Fruit fly (Drosophila melanogaster) whole organism, embryonic: Measurements from ENCODE around the gene CG31778.

ENCODE experiments used
- Adf1 ChIP-seq: fragments of 200-800 bp; sonication (Bioruptor generic); IDR thresholded peaks from 2 replicates; pipeline ENCODE4 v1.3.6; 2022; ENCODE audit warnings: missing biosample characterization, missing genetic modification characterization
- CG10366 ChIP-seq: fragments of 200-800 bp; sonication (Bioruptor generic); IDR thresholded peaks from 2 replicates; pipeline ENCODE4 v1.3.6; 2022; ENCODE audit warnings: missing biosample characterization, missing genetic modification characterization
- CG12071 ChIP-seq: fragments of 200-800 bp; sonication (Bioruptor generic); optimal IDR thresholded peaks from 3 replicates; lab custom pipeline; 2018; ENCODE audit warnings: missing biosample characterization, mild to moderate bottlenecking, missing genetic modification characterization
- CG1233 ChIP-seq: fragments of 200-800 bp; sonication (Bioruptor generic); optimal IDR thresholded peaks from 4 replicates; lab custom pipeline; 2018; ENCODE audit warnings: missing biosample characterization, mild to moderate bottlenecking, missing genetic modification characterization
- CG12391 ChIP-seq: fragments of 200-800 bp; sonication (Bioruptor generic); optimal IDR thresholded peaks from 3 replicates; lab custom pipeline; 2018; ENCODE audit warnings: missing biosample characterization, mild to moderate bottlenecking, missing genetic modification characterization, moderate library complexity
- CG12942 ChIP-seq: fragments of 200-800 bp; sonication (Bioruptor generic); optimal IDR thresholded peaks from 3 replicates; lab custom pipeline; 2016; ENCODE audit warnings: missing biosample characterization, missing genetic modification characterization
- CG14441 ChIP-seq: fragments of 200-800 bp; sonication (Bioruptor generic); IDR thresholded peaks from 2 replicates; pipeline ENCODE4 v1.3.6; 2022; ENCODE audit warnings: missing biosample characterization, missing genetic modification characterization
- CG15269 ChIP-seq: fragments of 200-800 bp; sonication (Bioruptor generic); optimal IDR thresholded peaks from 2 replicates; lab custom pipeline; 2018; ENCODE audit warnings: missing biosample characterization, mild to moderate bottlenecking, missing genetic modification characterization, moderate library complexity
- CG15696 ChIP-seq: fragments of 200-800 bp; sonication (Bioruptor generic); optimal IDR thresholded peaks from 2 replicates; lab custom pipeline; 2019; ENCODE audit warnings: missing biosample characterization, mild to moderate bottlenecking, missing genetic modification characterization, moderate library complexity
- CG32772 ChIP-seq: fragments of 200-800 bp; sonication (Bioruptor generic); IDR thresholded peaks from 2 replicates; pipeline ENCODE4 v1.3.6; 2022; ENCODE audit warnings: missing biosample characterization, missing genetic modification characterization
- CG3281 ChIP-seq: fragments of 200-800 bp; sonication (Bioruptor generic); optimal IDR thresholded peaks from 3 replicates; lab custom pipeline; 2017; ENCODE audit warnings: missing biosample characterization, mild to moderate bottlenecking, missing genetic modification characterization
- CG4360 ChIP-seq: fragments of 200-800 bp; sonication (Bioruptor generic); IDR thresholded peaks from 2 replicates; pipeline ENCODE4 v1.3.6; 2022; ENCODE audit warnings: missing biosample characterization, missing genetic modification characterization
- CG4730 ChIP-seq: fragments of 200-800 bp; sonication (Bioruptor generic); IDR thresholded peaks from 2 replicates; pipeline ENCODE4 v1.3.6; 2022; ENCODE audit warnings: missing biosample characterization, missing genetic modification characterization
- CG6689 ChIP-seq: fragments of 200-800 bp; sonication (Bioruptor generic); IDR thresholded peaks from 2 replicates; pipeline ENCODE4 v1.3.6; 2022; ENCODE audit warnings: missing biosample characterization, missing genetic modification characterization
- CG6765 ChIP-seq: fragments of 200-800 bp; sonication (Bioruptor generic); optimal IDR thresholded peaks from 3 replicates; lab custom pipeline; 2017; ENCODE audit warnings: missing biosample characterization, mild to moderate bottlenecking, missing genetic modification characterization
- CG6854 ChIP-seq: fragments of 200-800 bp; sonication (Bioruptor generic); optimal IDR thresholded peaks from 3 replicates; lab custom pipeline; 2017; ENCODE audit warnings: missing biosample characterization, mild to moderate bottlenecking, missing genetic modification characterization
- CG7271 ChIP-seq: fragments of 200-800 bp; sonication (Bioruptor generic); optimal IDR thresholded peaks from 2 replicates; lab custom pipeline; 2018; ENCODE audit warnings: missing biosample characterization, mild to moderate bottlenecking, missing genetic modification characterization, moderate library complexity
- CG7372 ChIP-seq: fragments of 200-800 bp; sonication (Bioruptor generic); IDR thresholded peaks from 2 replicates; pipeline ENCODE4 v1.3.6; 2022; ENCODE audit warnings: missing biosample characterization, missing genetic modification characterization
- CG7556 ChIP-seq: fragments of 200-800 bp; sonication (Bioruptor generic); optimal IDR thresholded peaks from 2 replicates; lab custom pipeline; 2017; ENCODE audit warnings: missing biosample characterization, mild to moderate bottlenecking, missing genetic modification characterization
- CG7928 ChIP-seq: fragments of 200-800 bp; sonication (Bioruptor generic); optimal IDR thresholded peaks from 2 replicates; lab custom pipeline; 2017; ENCODE audit warnings: missing biosample characterization, mild to moderate bottlenecking, missing genetic modification characterization
- CG8359 ChIP-seq: fragments of 200-800 bp; sonication (Bioruptor generic); optimal IDR thresholded peaks from 2 replicates; lab custom pipeline; 2017; ENCODE audit warnings: missing biosample characterization, mild to moderate bottlenecking, missing genetic modification characterization, borderline replicate concordance
- CG8388 ChIP-seq: fragments of 200-800 bp; sonication (Bioruptor generic); optimal IDR thresholded peaks from 2 replicates; lab custom pipeline; 2019; ENCODE audit warnings: missing biosample characterization, mild to moderate bottlenecking, missing genetic modification characterization, moderate library complexity
- CG8765 ChIP-seq: fragments of 200-800 bp; sonication (Bioruptor generic); IDR thresholded peaks from 2 replicates; pipeline ENCODE4 v1.3.6; 2022; ENCODE audit warnings: missing biosample characterization, missing genetic modification characterization
- CG9876 ChIP-seq: fragments of 200-800 bp; sonication (Bioruptor generic); optimal IDR thresholded peaks from 2 replicates; lab custom pipeline; 2016; ENCODE audit warnings: missing biosample characterization, missing genetic modification characterization
- Dll ChIP-seq: fragments of 200-800 bp; sonication (Bioruptor generic); IDR thresholded peaks from 4 replicates; pipeline ENCODE4 v1.3.6; 2022; ENCODE audit warnings: missing biosample characterization, missing genetic modification characterization; ENCODE audit not compliant: partially characterized antibody
- HLH54F ChIP-seq: fragments of 200-800 bp; sonication (Bioruptor generic); optimal IDR thresholded peaks from 3 replicates; lab custom pipeline; 2016; ENCODE audit warnings: missing biosample characterization, missing genetic modification characterization
- Hmr ChIP-seq: fragments of 200-800 bp; sonication (Bioruptor generic); optimal IDR thresholded peaks from 3 replicates; lab custom pipeline; 2017; ENCODE audit warnings: mild to moderate bottlenecking, missing biosample characterization, missing genetic modification reagents, missing genetic modification characterization
- Jarid2 ChIP-seq: fragments of 200-800 bp; sonication (Bioruptor generic); optimal IDR thresholded peaks from 3 replicates; lab custom pipeline; 2017; ENCODE audit warnings: mild to moderate bottlenecking, missing biosample characterization, missing genetic modification reagents, missing genetic modification characterization
- PHDP ChIP-seq: fragments of 200-800 bp; sonication (Bioruptor generic); optimal IDR thresholded peaks from 3 replicates; lab custom pipeline; 2018; ENCODE audit warnings: missing biosample characterization, mild to moderate bottlenecking, missing genetic modification characterization, moderate library complexity
- Poxn ChIP-seq: fragments of 200-800 bp; sonication (Bioruptor generic); IDR thresholded peaks from 2 replicates; pipeline ENCODE4 v1.3.6; 2022; ENCODE audit warnings: missing biosample characterization, missing genetic modification characterization
- Sin3A ChIP-seq: fragments of >200 bp; optimal IDR thresholded peaks from 2 replicates; lab custom pipeline; 2018
- Vsx1 ChIP-seq: fragments of 200-800 bp; sonication (Bioruptor generic); optimal IDR thresholded peaks from 2 replicates; lab custom pipeline; 2017; ENCODE audit warnings: missing biosample characterization, mild to moderate bottlenecking, missing genetic modification characterization, missing genetic modification reagents
- aop ChIP-seq: fragments of 200-800 bp; sonication (Bioruptor generic); IDR thresholded peaks from 2 replicates; pipeline ENCODE4 v1.3.6; 2022; ENCODE audit warnings: missing biosample characterization, missing genetic modification characterization
- ato ChIP-seq: fragments of 200-800 bp; sonication (Bioruptor generic); IDR thresholded peaks from 2 replicates; pipeline ENCODE4 v1.3.6; 2022; ENCODE audit warnings: missing biosample characterization, missing genetic modification characterization; ENCODE audit not compliant: partially characterized antibody
- bbx ChIP-seq: fragments of 200-800 bp; sonication (Bioruptor generic); IDR thresholded peaks from 2 replicates; pipeline ENCODE4 v1.3.6; 2022; ENCODE audit warnings: missing biosample characterization, missing genetic modification characterization; ENCODE audit not compliant: partially characterized antibody
- cwo ChIP-seq: fragments of 200-800 bp; sonication (Bioruptor generic); optimal IDR thresholded peaks from 3 replicates; lab custom pipeline; 2017; ENCODE audit warnings: missing biosample characterization, missing genetic modification characterization, mild to moderate bottlenecking, moderate library complexity, missing genetic modification reagents
- fd64A ChIP-seq: fragments of 200-800 bp; sonication (Bioruptor generic); optimal IDR thresholded peaks from 3 replicates; lab custom pipeline; 2018; ENCODE audit warnings: missing biosample characterization, mild to moderate bottlenecking, missing genetic modification characterization
- fru ChIP-seq: fragments of >200 bp; optimal IDR thresholded peaks from 2 replicates; lab custom pipeline; 2017
- fu2 ChIP-seq: fragments of 200-800 bp; sonication (Bioruptor generic); optimal IDR thresholded peaks from 2 replicates; lab custom pipeline; 2016; ENCODE audit warnings: missing biosample characterization, missing genetic modification characterization
- gsb-n ChIP-seq: fragments of 200-800 bp; sonication (Bioruptor generic); optimal IDR thresholded peaks from 3 replicates; lab custom pipeline; 2018; ENCODE audit warnings: missing biosample characterization, mild to moderate bottlenecking, missing genetic modification characterization
- hbn ChIP-seq: fragments of 200-800 bp; sonication (Bioruptor generic); IDR thresholded peaks from 2 replicates; pipeline ENCODE4 v1.3.6; 2022; ENCODE audit warnings: missing biosample characterization, missing genetic modification characterization; ENCODE audit not compliant: partially characterized antibody
- her ChIP-seq: fragments of 200-800 bp; sonication (Bioruptor generic); optimal IDR thresholded peaks from 2 replicates; lab custom pipeline; 2016; ENCODE audit warnings: missing biosample characterization, missing genetic modification characterization
- kay ChIP-seq: fragments of 200-800 bp; sonication (Bioruptor generic); optimal IDR thresholded peaks from 2 replicates; lab custom pipeline; 2016; ENCODE audit warnings: missing biosample characterization, missing genetic modification characterization
- kni ChIP-seq: fragments of 200-800 bp; sonication (Bioruptor generic); optimal IDR thresholded peaks from 3 replicates; lab custom pipeline; 2017; ENCODE audit warnings: mild to moderate bottlenecking, missing biosample characterization, missing genetic modification reagents, missing genetic modification characterization
- pnt ChIP-seq: fragments of 200-800 bp; sonication (Bioruptor generic); optimal IDR thresholded peaks from 3 replicates; lab custom pipeline; 2016; ENCODE audit warnings: missing biosample characterization, missing genetic modification characterization
- pum ChIP-seq: fragments of 200-800 bp; sonication (Bioruptor generic); optimal IDR thresholded peaks from 2 replicates; lab custom pipeline; 2016; ENCODE audit warnings: missing biosample characterization, missing genetic modification characterization
- sima ChIP-seq: fragments of 200-800 bp; sonication (Bioruptor generic); optimal IDR thresholded peaks from 2 replicates; lab custom pipeline; 2016; ENCODE audit warnings: missing biosample characterization, missing genetic modification characterization
- slbo ChIP-seq: fragments of 200-800 bp; sonication (Bioruptor generic); IDR thresholded peaks from 2 replicates; pipeline ENCODE4 v1.3.6; 2022; ENCODE audit warnings: missing biosample characterization, missing genetic modification characterization
- so ChIP-seq: fragments of 200-800 bp; sonication (Bioruptor generic); IDR thresholded peaks from 3 replicates; pipeline ENCODE4 v1.3.6; 2022; ENCODE audit warnings: missing biosample characterization, missing genetic modification characterization
- ssp ChIP-seq: fragments of 200-800 bp; sonication (Bioruptor generic); IDR thresholded peaks from 2 replicates; pipeline ENCODE4 v1.3.6; 2022; ENCODE audit warnings: missing biosample characterization, missing genetic modification characterization
- tap ChIP-seq: fragments of 200-800 bp; optimal IDR thresholded peaks from 3 replicates; lab custom pipeline; 2019; ENCODE audit warnings: missing biosample characterization, mild to moderate bottlenecking, missing genetic modification characterization, moderate library complexity
- usp ChIP-seq: fragments of >200 bp; optimal IDR thresholded peaks from 2 replicates; lab custom pipeline; 2017; ENCODE audit warnings: missing biosample characterization, missing genetic modification characterization

Gene CG31778

dm6 chr2L:3675770-3676169, 29.5 kb downstream of the CG31778 start (continued):
- peak; percentile 19 for TF ChIP-seq pum
- TF ChIP-seq CG8359: no peak
- no peak for TF ChIP-seq Jarid2 (GFP tag; lab: Kevin White, UChicago)
- TF ChIP-seq CG14441 (GFP tag; lab: Robert Waterston, UW): 0 out of 2 replicates have a peak, but pooled peaks have one; percentile 20
- TF ChIP-seq ssp (GFP tag; lab: Robert Waterston, UW): no peak
- peak; percentile 39 for TF ChIP-seq CG8388 (GFP tag; lab: Kevin White, UChicago)
- TF ChIP-seq Hmr (GFP tag; lab: Kevin White, UChicago): no peak
- no peak for TF ChIP-seq CG6854
- no peak for TF ChIP-seq aop (GFP tag; lab: Robert Waterston, UW)
- no peak for TF ChIP-seq CG4360
- TF ChIP-seq slbo (GFP tag; lab: Robert Waterston, UW): no peak
- TF ChIP-seq CG10366 (GFP tag; lab: Robert Waterston, UW): no peak
- TF ChIP-seq CG15696: peak; percentile 41
- TF ChIP-seq Sin3A (lab: Kevin White, UChicago): no peak
- TF ChIP-seq Dll (GFP tag; lab: Robert Waterston, UW): no peak
- no peak for TF ChIP-seq CG7928 (GFP tag; lab: Kevin White, UChicago)
- no peak for TF ChIP-seq PHDP (tag; lab: Kevin White, UChicago)
- TF ChIP-seq fd64A: peak; percentile 2
- peak; percentile 35 for TF ChIP-seq gsb-n (tag; lab: Kevin White, UChicago)
- no peak for TF ChIP-seq her (GFP tag; lab: Kevin White, UChicago)
- 0 out of 2 replicates have a peak, but pooled peaks have one; percentile 7 for TF ChIP-seq CG32772 (GFP tag; lab: Robert Waterston, UW)
- peak; percentile 55; the same call in 1 of the 2 replicates for TF ChIP-seq CG8765 (GFP tag; lab: Robert Waterston, UW)
- TF ChIP-seq HLH54F (GFP tag; lab: Kevin White, UChicago): no peak
- TF ChIP-seq Adf1 (GFP tag; lab: Robert Waterston, UW): no peak
- no peak for TF ChIP-seq CG6765 (GFP tag; lab: Kevin White, UChicago)
- TF ChIP-seq kni: no peak
- no peak for TF ChIP-seq usp (GFP tag; lab: Kevin White, UChicago)
- TF ChIP-seq cwo: no peak
- TF ChIP-seq bbx: no peak
- no peak for TF ChIP-seq CG7271 (tag; lab: Kevin White, UChicago)
- no peak for TF ChIP-seq ato (GFP tag; lab: Robert Waterston, UW)
- TF ChIP-seq CG12942 (GFP tag; lab: Kevin White, UChicago): no peak
- TF ChIP-seq CG9876 (GFP tag; lab: Kevin White, UChicago): no peak
- TF ChIP-seq CG12391 (tag; lab: Kevin White, UChicago): peak; percentile 29
- TF ChIP-seq so: no peak
- no peak for TF ChIP-seq CG15269
- TF ChIP-seq tap: peak; percentile 11
- TF ChIP-seq CG1233 (GFP tag; lab: Kevin White, UChicago): no peak
- no peak for TF ChIP-seq CG12071 (GFP tag; lab: Kevin White, UChicago)
- TF ChIP-seq pnt (GFP tag; lab: Kevin White, UChicago): peak; percentile 28
- no peak for TF ChIP-seq CG3281 (GFP tag; lab: Kevin White, UChicago)
- no peak for TF ChIP-seq fru (lab: Kevin White, UChicago)
- no peak for TF ChIP-seq fu2
- no peak for TF ChIP-seq Vsx1 (GFP tag; lab: Kevin White, UChicago)
- TF ChIP-seq kay (GFP tag; lab: Kevin White, UChicago): no peak
- no peak for TF ChIP-seq hbn
- 0 out of 2 replicates have a peak, but pooled peaks have one; percentile 34 for TF ChIP-seq CG7372 (GFP tag; lab: Robert Waterston, UW)
- peak; percentile 42 for TF ChIP-seq CG6689
- TF ChIP-seq Poxn (GFP tag; lab: Robert Waterston, UW): no peak
- TF ChIP-seq sima (GFP tag; lab: Kevin White, UChicago): no peak
- TF ChIP-seq CG7556 (GFP tag; lab: Kevin White, UChicago): no peak
- TF ChIP-seq CG4730: no peak
